Worm (Caenorhabditis elegans): ENCODE data around the gene kbp-1.

kbp-1 gene

ce11 chrIII:6869268-6869667 lies at the start of gene kbp-1, which contains the start of gene cra-1:
TSS of gene kbp-1 (plus strand) at chrIII:6869633.
TSS of gene cra-1 (minus strand) at chrIII:6869460.
- TF ChIP-seq unc-42 (tag; optimal IDR thresholded peaks at IDR 0.05): peak; percentile 46
- no peak for TF ChIP-seq ceh-24 (tag; optimal IDR thresholded peaks at IDR 0.05)
- TF ChIP-seq elt-2 (tag; optimal IDR thresholded peaks at IDR 0.05): peak; percentile 38
- TF ChIP-seq mec-3 (tag; optimal IDR thresholded peaks at IDR 0.05; ENCODE audit: borderline replicate concordance): no peak
- TF ChIP-seq tbx-2 (tag; optimal IDR thresholded peaks at IDR 0.05): peak; percentile 44

ce11 chrIII:6820343-6820985 lies 49.0 kb upstream of the kbp-1 start, which contains the start of gene ten-1:
TSS of gene ten-1 (plus strand) at chrIII:6820935.
- TF ChIP-seq elt-2 (tag; optimal IDR thresholded peaks at IDR 0.05) (no peak), ets-4 (tag; optimal IDR thresholded peaks at IDR 0.05) (no peak), unc-55 (GFP tag; optimal IDR thresholded peaks at IDR 0.05) (peak; percentile 69), hlh-8 (tag; optimal IDR thresholded peaks at IDR 0.05) (no peak)

ce11 chrIII:6822790-6823189 lies 46.6 kb upstream of the kbp-1 start:
- TF ChIP-seq ceh-19 (GFP tag; optimal IDR thresholded peaks at IDR 0.05): no peak
- TF ChIP-seq fkh-10 (GFP tag; optimal IDR thresholded peaks at IDR 0.05): no peak
- no peak for TF ChIP-seq unc-3 (GFP tag; conservative IDR thresholded peaks at IDR 0.05)
- no peak for TF ChIP-seq unc-3 (tag; optimal IDR thresholded peaks at IDR 0.05)

- TF ChIP-seq hlh-30 (tag; optimal IDR thresholded peaks at IDR 0.05; ENCODE audit: insufficient read depth) (peak; percentile 24), ceh-45 (GFP tag; IDR thresholded peaks at IDR 0.05) (no peak), elt-2 (tag; optimal IDR thresholded peaks at IDR 0.05) (peak; percentile 50)
These were observed 43.3 kb upstream of the kbp-1 start for ce11 chrIII:6826137-6826536.

- no peak for TF ChIP-seq lin-11 (tag; optimal IDR thresholded peaks at IDR 0.05)
- TF ChIP-seq ceh-34 (tag; optimal IDR thresholded peaks at IDR 0.05): peak; percentile 7
These were observed 38.1 kb upstream of the kbp-1 start for ce11 chrIII:6831312-6831711.

ce11 chrIII:6837320-6837719 lies 32.1 kb upstream of the kbp-1 start:
- no peak for TF ChIP-seq unc-42 (tag; optimal IDR thresholded peaks at IDR 0.05)
- TF ChIP-seq ceh-9 (tag; optimal IDR thresholded peaks at IDR 0.05): no peak
- TF ChIP-seq ceh-14 (tag; optimal IDR thresholded peaks at IDR 0.05): no peak
- TF ChIP-seq ttx-3 (tag; optimal IDR thresholded peaks at IDR 0.05): no peak
- no peak for TF ChIP-seq T23F11.4 (GFP tag; optimal IDR thresholded peaks at IDR 0.05)
- no peak for TF ChIP-seq hlh-8 (tag; optimal IDR thresholded peaks at IDR 0.05)
- TF ChIP-seq Y22D7AL.16 (tag; optimal IDR thresholded peaks at IDR 0.05): no peak
- no peak for TF ChIP-seq ztf-16 (tag; optimal IDR thresholded peaks at IDR 0.05)

ce11 chrIII:6839091-6839490 lies 30.3 kb upstream of the kbp-1 start:
- TF ChIP-seq C08G9.2 (tag; optimal IDR thresholded peaks at IDR 0.05) (no peak), ama-1 (optimal IDR thresholded peaks at IDR 0.05) (no peak), dve-1 (tag; optimal IDR thresholded peaks at IDR 0.05) (no peak), pros-1 (tag; optimal IDR thresholded peaks at IDR 0.05) (no peak), fax-1 (tag; optimal IDR thresholded peaks at IDR 0.05) (no peak), ceh-9 (tag; optimal IDR thresholded peaks at IDR 0.05) (no peak), ceh-6 (GFP tag; optimal IDR thresholded peaks at IDR 0.05) (no peak), ceh-18 (tag; optimal IDR thresholded peaks at IDR 0.05) (no peak), che-1 (tag; optimal IDR thresholded peaks at IDR 0.05) (no peak), lim-6 (tag; optimal IDR thresholded peaks at IDR 0.05) (no peak), ceh-24 (tag; optimal IDR thresholded peaks at IDR 0.05) (no peak), tbx-2 (tag; optimal IDR thresholded peaks at IDR 0.05) (no peak)

Measured in whole organism, late embryonic.